Fruit fly (Drosophila melanogaster): Measurements from ENCODE around the gene yata.

yata gene

DNA sequence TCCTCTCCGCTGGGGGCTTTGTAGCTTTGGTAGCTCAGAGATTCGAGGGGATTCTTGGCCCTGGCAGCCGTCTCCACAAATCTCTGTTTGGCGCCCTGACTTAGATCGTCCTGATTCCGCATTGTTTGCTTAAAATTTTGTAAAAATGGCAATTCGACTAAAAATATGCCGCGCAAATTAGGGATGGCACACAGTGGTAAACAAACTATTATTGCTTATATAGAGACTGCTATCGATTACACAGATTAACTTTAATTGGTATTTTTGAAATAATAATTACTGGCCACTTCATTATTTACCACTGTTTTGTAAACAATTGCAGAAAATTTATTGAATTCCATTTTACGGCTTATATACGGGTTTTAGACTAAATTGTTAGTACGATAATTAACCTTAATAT is 24.3 kb upstream of the yata start, which contains the start of the genes Naa40 and CG18731 (continued):
- TF ChIP-seq CG10267 (tag; optimal IDR thresholded peaks at IDR 0.05) (no peak), CG10431 (GFP tag; optimal IDR thresholded peaks at IDR 0.05) (no peak), nom (GFP tag; optimal IDR thresholded peaks at IDR 0.05) (no peak), stc (GFP tag; IDR thresholded peaks at IDR 0.05) (no peak), Opbp (GFP tag; IDR thresholded peaks at IDR 0.05; ENCODE audit: partially characterized antibody) (peak; percentile 81; the same call in 2 of the 3 replicates), crc (GFP tag; optimal IDR thresholded peaks at IDR 0.05) (no peak), CG2202 (tag; optimal IDR thresholded peaks at IDR 0.05) (no peak), CG2116 (GFP tag; optimal IDR thresholded peaks at IDR 0.05) (peak; percentile 23), Sry-δ (GFP tag; optimal IDR thresholded peaks at IDR 0.05) (peak; percentile 88), CG3281 (GFP tag; optimal IDR thresholded peaks at IDR 0.05) (no peak), CG16813 (GFP tag; IDR thresholded peaks at IDR 0.05; ENCODE audit: partially characterized antibody) (peak; percentile 63), GATAe (GFP tag; conservative IDR thresholded peaks at IDR 0.05) (no peak), Dfd (GFP tag; optimal IDR thresholded peaks at IDR 0.05) (no peak), C15 (GFP tag; IDR thresholded peaks at IDR 0.05) (no peak), inv (GFP tag; IDR thresholded peaks at IDR 0.05; ENCODE audit: partially characterized antibody) (peak; percentile 48; the same call in 1 of the 2 replicates), CG10654 (GFP tag; optimal IDR thresholded peaks at IDR 0.05) (no peak), HLHmδ (GFP tag; optimal IDR thresholded peaks at IDR 0.05) (no peak), slbo (GFP tag; IDR thresholded peaks at IDR 0.05) (no peak), CG17612 (GFP tag; IDR thresholded peaks at IDR 0.05) (no peak), CG13287 (GFP tag; IDR thresholded peaks at IDR 0.05; ENCODE audit: partially characterized antibody) (peak; percentile 79), chinmo (GFP tag; IDR thresholded peaks at IDR 0.05; ENCODE audit: partially characterized antibody) (no peak), Blimp-1 (GFP tag; optimal IDR thresholded peaks at IDR 0.05) (no peak), rib (GFP tag; IDR thresholded peaks at IDR 0.05) (no peak), Hr39 (optimal IDR thresholded peaks at IDR 0.05) (no peak), bsh (GFP tag; optimal IDR thresholded peaks at IDR 0.05) (no peak), CG34376 (GFP tag; optimal IDR thresholded peaks at IDR 0.05) (no peak), row (GFP tag; IDR thresholded peaks at IDR 0.05) (peak; percentile 39; the same call in 1 of the 3 replicates), Max (GFP tag; optimal IDR thresholded peaks at IDR 0.05) (no peak), disco-r (GFP tag; optimal IDR thresholded peaks at IDR 0.05) (no peak), Neu2 (GFP tag; optimal IDR thresholded peaks at IDR 0.05; ENCODE audit: borderline replicate concordance) (no peak), mld (GFP tag; IDR thresholded peaks at IDR 0.05; ENCODE audit: partially characterized antibody) (no peak), phol (tag; optimal IDR thresholded peaks at IDR 0.05) (peak; percentile 18), E2f2 (GFP tag; IDR thresholded peaks at IDR 0.05) (peak; percentile 88), esg (GFP tag; conservative IDR thresholded peaks at IDR 0.05) (no peak), NC2β (GFP tag; optimal IDR thresholded peaks at IDR 0.05) (no peak), wor (GFP tag; IDR thresholded peaks at IDR 0.05) (no peak), B-H1 (GFP tag; IDR thresholded peaks at IDR 0.05) (no peak), CHES-1-like (GFP tag; optimal IDR thresholded peaks at IDR 0.05) (peak; percentile 46), Dll (GFP tag; IDR thresholded peaks at IDR 0.05; ENCODE audit: partially characterized antibody) (peak; percentile 66; the same call in 3 of the 4 replicates), aop (GFP tag; IDR thresholded peaks at IDR 0.05) (no peak), lbe (GFP tag; optimal IDR thresholded peaks at IDR 0.05) (no peak), pum (GFP tag; optimal IDR thresholded peaks at IDR 0.05) (no peak), ara (GFP tag; IDR thresholded peaks at IDR 0.05) (no peak), CG1233 (GFP tag; optimal IDR thresholded peaks at IDR 0.05) (no peak), stwl (tag; optimal IDR thresholded peaks at IDR 0.05) (peak; percentile 38), Myb (GFP tag; optimal IDR thresholded peaks at IDR 0.05) (no peak), CG3847 (GFP tag; IDR thresholded peaks at IDR 0.05) (peak; percentile 59), CG34224 (GFP tag; IDR thresholded peaks at IDR 0.05; ENCODE audit: partially characterized antibody) (peak; percentile 59), amos (GFP tag; IDR thresholded peaks at IDR 0.05; ENCODE audit: partially characterized antibody) (peak; percentile 74), emc (GFP tag; optimal IDR thresholded peaks at IDR 0.05) (no peak), vvl (GFP tag; IDR thresholded peaks at IDR 0.05) (no peak)

Data from whole organism, embryonic.